Fruit fly (Drosophila melanogaster): ENCODE results near the gene CG31730.

Gene CG31730

dm6 chr2L:13291066-13291434 is 31.5 kb upstream of the CG31730 start (continued):
- TF ChIP-seq crol (GFP tag; IDR thresholded peaks at IDR 0.05) (no peak), CG34422 (GFP tag; IDR thresholded peaks at IDR 0.05) (0 out of 3 replicates have a peak, but pooled peaks have one; percentile 31), CG2889 (GFP tag; IDR thresholded peaks at IDR 0.05) (no peak), CG13287 (GFP tag; IDR thresholded peaks at IDR 0.05; ENCODE audit: partially characterized antibody) (no peak), C15 (GFP tag; IDR thresholded peaks at IDR 0.05) (no peak), ap (GFP tag; IDR thresholded peaks at IDR 0.05) (no peak; the same call in 1 of the 2 replicates), HHEX (GFP tag; optimal IDR thresholded peaks at IDR 0.05) (peak; percentile 7), ind (GFP tag; optimal IDR thresholded peaks at IDR 0.05) (peak; percentile 4), Elba2 (GFP tag; optimal IDR thresholded peaks at IDR 0.05) (no peak), CG43689 (GFP tag; IDR thresholded peaks at IDR 0.05) (0 out of 2 replicates have a peak, but pooled peaks have one; percentile 15), Hmx (GFP tag; optimal IDR thresholded peaks at IDR 0.05) (no peak), CG10565 (GFP tag; optimal IDR thresholded peaks at IDR 0.05) (no peak), Bdp1 (GFP tag; optimal IDR thresholded peaks at IDR 0.05) (no peak)

DNA sequence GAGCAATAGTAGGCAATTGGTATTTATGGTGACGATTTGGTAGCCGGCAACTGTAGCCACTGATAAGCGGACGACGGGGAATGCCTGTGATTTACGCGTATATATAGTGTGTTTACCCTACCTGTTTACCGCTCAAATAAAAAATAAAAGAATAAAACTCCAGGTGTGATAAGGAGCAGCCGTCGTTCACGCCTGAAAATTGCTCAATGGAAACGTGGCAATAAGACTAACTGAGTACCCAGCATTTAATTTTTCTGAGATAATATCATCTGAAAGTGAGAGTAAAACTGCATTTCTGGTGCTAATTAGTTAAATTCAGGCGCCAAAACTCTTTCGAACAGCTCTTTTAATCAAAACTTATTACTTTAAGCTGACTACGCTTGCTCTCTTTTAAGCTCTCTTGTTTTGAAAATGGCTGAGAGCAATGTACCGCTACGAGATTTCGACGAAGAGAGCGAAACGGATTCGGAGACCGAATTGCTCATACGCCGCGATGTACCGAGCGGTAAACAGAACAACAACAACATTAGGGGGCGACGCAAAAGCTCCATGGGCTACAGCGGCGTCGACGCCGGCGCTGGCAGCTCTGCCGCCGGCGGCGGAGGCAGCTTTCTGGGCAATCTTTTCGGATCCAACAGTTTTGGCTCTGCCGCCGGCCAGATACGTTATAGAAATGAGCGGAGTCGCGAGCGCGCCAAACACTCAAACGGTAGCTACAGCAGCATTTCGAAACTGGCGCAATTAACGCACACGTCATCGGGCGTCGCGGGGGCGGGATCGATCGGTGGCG is 30.9 kb upstream of the CG31730 start:
- TF ChIP-seq her (GFP tag; optimal IDR thresholded peaks at IDR 0.05) (peak; percentile 54), Dll (GFP tag; IDR thresholded peaks at IDR 0.05; ENCODE audit: partially characterized antibody) (peak; percentile 66; the same call in 3 of the 4 replicates), H2.0 (GFP tag; IDR thresholded peaks at IDR 0.05) (peak; percentile 47; the same call in 1 of the 2 replicates), Fer1 (GFP tag; optimal IDR thresholded peaks at IDR 0.05) (peak; percentile 87), Fer2 (tag; optimal IDR thresholded peaks at IDR 0.05) (peak; percentile 81), al (GFP tag; IDR thresholded peaks at IDR 0.05) (peak; percentile 19; the same call in 1 of the 2 replicates), pan (optimal IDR thresholded peaks at IDR 0.05) (no peak), pan (GFP tag; optimal IDR thresholded peaks at IDR 0.05 in 1 of 2, IDR thresholded peaks at IDR 0.05 in 1 of 2) (peak in 1 of 2 experiments; percentile 61), en (GFP tag; optimal IDR thresholded peaks at IDR 0.05) (peak; percentile 50), tx (GFP tag; optimal IDR thresholded peaks at IDR 0.05) (no peak), YL-1 (GFP tag; optimal IDR thresholded peaks at IDR 0.05) (peak; percentile 83), CG3065 (GFP tag; optimal IDR thresholded peaks at IDR 0.05) (no peak), CG14860 (GFP tag; IDR thresholded peaks at IDR 0.05; ENCODE audit: partially characterized antibody) (no peak), slou (GFP tag; optimal IDR thresholded peaks at IDR 0.05) (no peak), Dfd (GFP tag; optimal IDR thresholded peaks at IDR 0.05) (no peak), CG4820 (GFP tag; optimal IDR thresholded peaks at IDR 0.05) (no peak), corto (GFP tag; optimal IDR thresholded peaks at IDR 0.05) (no peak), CG4617 (GFP tag; optimal IDR thresholded peaks at IDR 0.05; ENCODE audit: borderline replicate concordance) (no peak), Elba2 (GFP tag; optimal IDR thresholded peaks at IDR 0.05) (no peak), gro (GFP tag; optimal IDR thresholded peaks at IDR 0.05) (peak; percentile 92), CG7839 (tag; optimal IDR thresholded peaks at IDR 0.05) (peak; percentile 72), wdn (GFP tag; IDR thresholded peaks at IDR 0.05) (peak; percentile 72), unc-4 (GFP tag; IDR thresholded peaks at IDR 0.05; ENCODE audit: partially characterized antibody) (peak; percentile 55; the same call in 1 of the 2 replicates), CG2202 (tag; optimal IDR thresholded peaks at IDR 0.05) (peak; percentile 70), unpg (GFP tag; optimal IDR thresholded peaks at IDR 0.05) (peak; percentile 87), abd-A (tag; optimal IDR thresholded peaks at IDR 0.05) (peak; percentile 36), CG5953 (GFP tag; IDR thresholded peaks at IDR 0.05) (peak; percentile 75), CG10274 (GFP tag; optimal IDR thresholded peaks at IDR 0.05) (peak; percentile 64), tgo (GFP tag; IDR thresholded peaks at IDR 0.05) (peak; percentile 32; the same call in 1 of the 3 replicates), ham (GFP tag; IDR thresholded peaks at IDR 0.05) (no peak), CG7963 (GFP tag; IDR thresholded peaks at IDR 0.05; ENCODE audit: partially characterized antibody) (no peak), Med (GFP tag) (peak; percentile 96), CG17568 (GFP tag; optimal IDR thresholded peaks at IDR 0.05) (peak; percentile 93), CG3847 (GFP tag; IDR thresholded peaks at IDR 0.05) (no peak), ato (GFP tag; IDR thresholded peaks at IDR 0.05; ENCODE audit: partially characterized antibody) (no peak; the same call in 1 of the 2 replicates), NK7.1 (GFP tag; optimal IDR thresholded peaks at IDR 0.05) (peak; percentile 31), CG43689 (GFP tag; IDR thresholded peaks at IDR 0.05) (no peak)

Data from whole organism, embryonic.